Fruit fly (Drosophila melanogaster): ENCODE data around the gene CG12885.

Gene CG12885

DNA sequence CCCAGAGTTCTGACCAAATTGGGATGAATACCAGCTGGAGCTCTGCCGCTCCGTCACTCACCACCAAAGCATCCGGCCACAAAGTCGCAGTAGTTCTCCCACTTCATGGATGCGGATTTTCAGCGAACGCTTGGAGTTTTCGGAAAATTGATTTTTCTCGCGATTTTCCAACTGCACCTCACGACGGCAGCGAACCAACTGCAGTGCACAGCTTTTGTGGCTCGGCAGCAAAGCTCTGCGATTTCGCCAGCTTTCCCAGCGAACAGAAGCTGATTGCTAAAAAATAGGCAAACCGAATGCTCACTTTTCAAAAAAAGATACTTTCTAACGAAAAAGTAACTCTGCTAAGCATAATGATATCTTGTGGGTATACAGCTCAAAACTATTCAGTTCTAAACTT, 40.4 kb downstream of the CG12885 start, which contains the start of gene CG5646:
CG5646 (minus strand) TSS at position 206 of the 400 bp plus-strand sequence.
- TF ChIP-seq CG16813 (GFP tag; IDR thresholded peaks at IDR 0.05; ENCODE audit: partially characterized antibody) (no peak), pzg (GFP tag; optimal IDR thresholded peaks at IDR 0.05) (peak; percentile 14), tio (GFP tag; optimal IDR thresholded peaks at IDR 0.05) (no peak), CG4360 (GFP tag; IDR thresholded peaks at IDR 0.05) (no peak), CG2199 (GFP tag; IDR thresholded peaks at IDR 0.05) (0 out of 3 replicates have a peak, but pooled peaks have one; percentile 39), CG18011 (GFP tag; optimal IDR thresholded peaks at IDR 0.05) (peak; percentile 96), CG8281 (tag; optimal IDR thresholded peaks at IDR 0.05) (no peak), CG5180 (GFP tag; optimal IDR thresholded peaks at IDR 0.05) (no peak), Nf-YA (GFP tag; IDR thresholded peaks at IDR 0.05) (0 out of 2 replicates have a peak, but pooled peaks have one; percentile 13), E2f2 (GFP tag; IDR thresholded peaks at IDR 0.05) (peak; percentile 86), CG13296 (GFP tag; optimal IDR thresholded peaks at IDR 0.05) (no peak), Taf1 (GFP tag; IDR thresholded peaks at IDR 0.05) (no peak), h (optimal IDR thresholded peaks at IDR 0.05) (no peak), Bgb (GFP tag; IDR thresholded peaks at IDR 0.05; ENCODE audit: partially characterized antibody) (peak; percentile 9; the same call in 1 of the 2 replicates), CG11456 (GFP tag; IDR thresholded peaks at IDR 0.05) (0 out of 3 replicates have a peak, but pooled peaks have one; percentile 32), trem (tag; optimal IDR thresholded peaks at IDR 0.05) (no peak), nerfin-2 (GFP tag; IDR thresholded peaks at IDR 0.05; ENCODE audit: partially characterized antibody) (peak; percentile 20; the same call in 1 of the 2 replicates), Dp (GFP tag; optimal IDR thresholded peaks at IDR 0.05) (peak; percentile 72), Myb (GFP tag; optimal IDR thresholded peaks at IDR 0.05) (peak; percentile 63), trh (GFP tag; optimal IDR thresholded peaks at IDR 0.05) (no peak), Awh (GFP tag; IDR thresholded peaks at IDR 0.05) (no peak), chinmo (GFP tag; IDR thresholded peaks at IDR 0.05; ENCODE audit: partially characterized antibody) (0 out of 4 replicates have a peak, but pooled peaks have one; percentile 45), MBD-R2 (GFP tag; IDR thresholded peaks at IDR 0.05) (peak; percentile 32; the same call in 1 of the 2 replicates), CG13123 (GFP tag; optimal IDR thresholded peaks at IDR 0.05) (no peak), Adf1 (GFP tag; IDR thresholded peaks at IDR 0.05) (peak; percentile 24; the same call in 1 of the 2 replicates), NK7.1 (GFP tag; optimal IDR thresholded peaks at IDR 0.05) (no peak), onecut (GFP tag; IDR thresholded peaks at IDR 0.05) (no peak; the same call in 1 of the 2 replicates), H15 (GFP tag; IDR thresholded peaks at IDR 0.05) (0 out of 3 replicates have a peak, but pooled peaks have one; percentile 9), Ada2b (GFP tag; IDR thresholded peaks at IDR 0.05) (no peak), CTCF (GFP tag; optimal IDR thresholded peaks at IDR 0.05) (peak; percentile 9), Ets65A (GFP tag) (peak; percentile 42), ttk (GFP tag; IDR thresholded peaks at IDR 0.05) (no peak), Bteb2 (GFP tag; optimal IDR thresholded peaks at IDR 0.05) (no peak), ken (GFP tag; IDR thresholded peaks at IDR 0.05) (0 out of 3 replicates have a peak, but pooled peaks have one; percentile 27), Drgx (GFP tag; IDR thresholded peaks at IDR 0.05) (peak; percentile 57), sim (GFP tag; IDR thresholded peaks at IDR 0.05) (no peak)

DNA sequence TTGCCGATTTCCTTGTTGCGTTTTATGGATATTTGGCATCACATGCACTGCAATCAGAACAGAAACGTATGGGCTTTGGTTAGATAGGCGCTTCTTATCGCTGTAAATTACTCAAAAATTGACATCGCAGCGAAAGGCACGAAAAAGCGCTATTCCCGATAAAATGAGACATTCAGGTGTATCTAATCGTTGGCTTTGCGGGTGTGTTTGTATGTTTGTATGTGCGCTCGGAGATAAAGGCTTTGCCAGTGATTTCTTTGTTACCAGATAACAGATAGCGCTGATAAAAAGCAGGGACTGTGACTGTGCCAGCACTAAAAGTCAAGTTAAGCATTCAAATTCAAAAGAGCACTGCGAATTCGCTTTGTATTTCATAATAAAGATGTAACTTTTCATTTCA, 47.9 kb downstream of the CG12885 start:
- TF ChIP-seq CG7928 (GFP tag; optimal IDR thresholded peaks at IDR 0.05) (no peak), ci (GFP tag; IDR thresholded peaks at IDR 0.05) (0 out of 3 replicates have a peak, but pooled peaks have one; percentile 21), so (GFP tag; IDR thresholded peaks at IDR 0.05) (0 out of 3 replicates have a peak, but pooled peaks have one; percentile 12), CG7839 (tag; optimal IDR thresholded peaks at IDR 0.05) (no peak), sug (tag; optimal IDR thresholded peaks at IDR 0.05) (peak; percentile 41), ken (GFP tag; IDR thresholded peaks at IDR 0.05) (0 out of 3 replicates have a peak, but pooled peaks have one; percentile 28), mirr (GFP tag; optimal IDR thresholded peaks at IDR 0.05) (peak; percentile 70), grn (GFP tag; optimal IDR thresholded peaks at IDR 0.05) (peak; percentile 46), CG7556 (GFP tag; optimal IDR thresholded peaks at IDR 0.05) (no peak), exex (tag; optimal IDR thresholded peaks at IDR 0.05) (peak; percentile 70), klu (GFP tag; IDR thresholded peaks at IDR 0.05) (no peak), GATAe (GFP tag; conservative IDR thresholded peaks at IDR 0.05) (peak; percentile 76), CG34376 (GFP tag; optimal IDR thresholded peaks at IDR 0.05) (peak; percentile 42), NfI (GFP tag; optimal IDR thresholded peaks at IDR 0.05) (no peak)
